Fruit fly (Drosophila melanogaster) whole organism, embryonic: ENCODE results near the gene CheA75a.

Experiments used
- CG10209 ChIP-seq: fragments of 200-800 bp; sonication (Bioruptor generic); optimal IDR thresholded peaks from 3 replicates; lab custom pipeline; 2017; ENCODE audit warnings: missing biosample characterization, mild to moderate bottlenecking, missing genetic modification characterization, missing genetic modification reagents
- CG1024 ChIP-seq: fragments of 200-800 bp; sonication (Bioruptor generic); IDR thresholded peaks from 2 replicates; pipeline ENCODE4 v1.3.6; 2022; ENCODE audit warnings: missing biosample characterization, missing genetic modification characterization
- CG10979 ChIP-seq: fragments of 200-800 bp; sonication (Bioruptor generic); optimal IDR thresholded peaks from 2 replicates; lab custom pipeline; 2018; ENCODE audit warnings: missing biosample characterization, mild to moderate bottlenecking, missing genetic modification characterization, moderate library complexity
- CG11247 ChIP-seq: fragments of 200-800 bp; sonication (Bioruptor generic); IDR thresholded peaks from 2 replicates; pipeline ENCODE4 v1.3.6; 2022; ENCODE audit warnings: missing biosample characterization, missing genetic modification characterization
- CG12104 ChIP-seq: fragments of 200-800 bp; sonication (Bioruptor generic); optimal IDR thresholded peaks from 3 replicates; lab custom pipeline; 2016; ENCODE audit warnings: missing biosample characterization, missing genetic modification characterization
- CG15696 ChIP-seq: fragments of 200-800 bp; sonication (Bioruptor generic); optimal IDR thresholded peaks from 2 replicates; lab custom pipeline; 2019; ENCODE audit warnings: missing biosample characterization, mild to moderate bottlenecking, missing genetic modification characterization, moderate library complexity
- CG1603 ChIP-seq: fragments of 200-800 bp; sonication (Bioruptor generic); optimal IDR thresholded peaks from 2 replicates; lab custom pipeline; 2019; ENCODE audit warnings: missing biosample characterization, mild to moderate bottlenecking, missing genetic modification characterization, moderate library complexity
- CG17568 ChIP-seq: fragments of 200-800 bp; sonication (Bioruptor generic); optimal IDR thresholded peaks from 2 replicates; lab custom pipeline; 2018; ENCODE audit warnings: missing biosample characterization, mild to moderate bottlenecking, missing genetic modification characterization, moderate library complexity
- CG17829 ChIP-seq: fragments of 200-800 bp; optimal IDR thresholded peaks from 2 replicates; lab custom pipeline; 2019; ENCODE audit warnings: missing biosample characterization, mild to moderate bottlenecking, missing genetic modification characterization, moderate library complexity
- CG17912 ChIP-seq: fragments of 200-800 bp; sonication (Bioruptor generic); optimal IDR thresholded peaks from 2 replicates; lab custom pipeline; 2018; ENCODE audit warnings: missing biosample characterization, mild to moderate bottlenecking, missing genetic modification characterization
- CG2199 ChIP-seq: fragments of 200-800 bp; sonication (Bioruptor generic); IDR thresholded peaks from 3 replicates; pipeline ENCODE4 v1.3.6; 2022; ENCODE audit warnings: missing biosample characterization, missing genetic modification characterization
- CG2678 ChIP-seq: fragments of 200-800 bp; sonication (Bioruptor generic); optimal IDR thresholded peaks from 3 replicates; lab custom pipeline; 2019; ENCODE audit warnings: missing biosample characterization, mild to moderate bottlenecking, missing genetic modification characterization, moderate library complexity
- CG2889 ChIP-seq: fragments of 200-800 bp; sonication (Bioruptor generic); IDR thresholded peaks from 3 replicates; pipeline ENCODE4 v1.3.6; 2022; ENCODE audit warnings: missing biosample characterization, missing genetic modification characterization
- CG31224 ChIP-seq: fragments of 200-800 bp; sonication (Bioruptor generic); IDR thresholded peaks from 2 replicates; pipeline ENCODE4 v1.3.6; 2022; ENCODE audit warnings: missing biosample characterization, missing genetic modification characterization
- CG31441 ChIP-seq: fragments of 200-800 bp; sonication (Bioruptor generic); IDR thresholded peaks from 2 replicates; pipeline ENCODE4 v1.3.6; 2022; ENCODE audit warnings: missing biosample characterization, missing genetic modification characterization
- CG32772 ChIP-seq: fragments of 200-800 bp; sonication (Bioruptor generic); IDR thresholded peaks from 2 replicates; pipeline ENCODE4 v1.3.6; 2022; ENCODE audit warnings: missing biosample characterization, missing genetic modification characterization
- CG3407 ChIP-seq: fragments of 200-800 bp; sonication (Bioruptor generic); optimal IDR thresholded peaks from 2 replicates; lab custom pipeline; 2018; ENCODE audit warnings: missing biosample characterization, mild to moderate bottlenecking, missing genetic modification characterization
- CG4820 ChIP-seq: fragments of 200-800 bp; sonication (Bioruptor generic); optimal IDR thresholded peaks from 3 replicates; lab custom pipeline; 2016; ENCODE audit warnings: missing biosample characterization, missing genetic modification characterization
- CG6689 ChIP-seq: fragments of 200-800 bp; sonication (Bioruptor generic); IDR thresholded peaks from 2 replicates; pipeline ENCODE4 v1.3.6; 2022; ENCODE audit warnings: missing biosample characterization, missing genetic modification characterization
- CG7987 ChIP-seq: fragments of 200-800 bp; sonication (Bioruptor generic); optimal IDR thresholded peaks from 2 replicates; lab custom pipeline; 2018; ENCODE audit warnings: missing biosample characterization, mild to moderate bottlenecking, missing genetic modification characterization, moderate library complexity
- CG8388 ChIP-seq: fragments of 200-800 bp; sonication (Bioruptor generic); optimal IDR thresholded peaks from 2 replicates; lab custom pipeline; 2019; ENCODE audit warnings: missing biosample characterization, mild to moderate bottlenecking, missing genetic modification characterization, moderate library complexity
- Camta ChIP-seq: fragments of 200-800 bp; sonication (Bioruptor generic); optimal IDR thresholded peaks from 2 replicates; lab custom pipeline; 2016; ENCODE audit warnings: missing biosample characterization, missing genetic modification characterization
- Chrac-16 ChIP-seq: fragments of 200-800 bp; sonication (Bioruptor generic); optimal IDR thresholded peaks from 3 replicates; lab custom pipeline; 2016; ENCODE audit warnings: missing biosample characterization, missing genetic modification characterization
- Doc2 ChIP-seq: fragments of 200-800 bp; sonication (Bioruptor generic); IDR thresholded peaks from 2 replicates; pipeline ENCODE4 v1.3.6; 2022; ENCODE audit warnings: missing biosample characterization, missing genetic modification characterization
- Drgx ChIP-seq: fragments of 200-800 bp; sonication (Bioruptor generic); IDR thresholded peaks from 2 replicates; pipeline ENCODE4 v1.3.6; 2022; ENCODE audit warnings: missing biosample characterization, missing genetic modification characterization
- Hey ChIP-seq: fragments of 200-800 bp; sonication (Bioruptor generic); optimal IDR thresholded peaks from 3 replicates; lab custom pipeline; 2018; ENCODE audit warnings: missing biosample characterization, mild to moderate bottlenecking, missing genetic modification characterization
- Nf-YB ChIP-seq: fragments of 200-800 bp; sonication (Bioruptor generic); optimal IDR thresholded peaks from 3 replicates; lab custom pipeline; 2019; ENCODE audit warnings: missing biosample characterization, mild to moderate bottlenecking, missing genetic modification characterization, moderate library complexity
- Poxn ChIP-seq: fragments of 200-800 bp; sonication (Bioruptor generic); IDR thresholded peaks from 2 replicates; pipeline ENCODE4 v1.3.6; 2022; ENCODE audit warnings: missing biosample characterization, missing genetic modification characterization
- Sox100B ChIP-seq: fragments of 200-800 bp; sonication (Bioruptor generic); optimal IDR thresholded peaks from 3 replicates; lab custom pipeline; 2018; ENCODE audit warnings: missing biosample characterization, mild to moderate bottlenecking, missing genetic modification characterization
- Sox102F ChIP-seq: fragments of 200-800 bp; sonication (Bioruptor generic); optimal IDR thresholded peaks from 2 replicates; lab custom pipeline; 2018; ENCODE audit warnings: missing biosample characterization, mild to moderate bottlenecking, missing genetic modification characterization, moderate library complexity
- Xrp1 ChIP-seq: fragments of 200-800 bp; sonication (Bioruptor generic); IDR thresholded peaks from 2 replicates; pipeline ENCODE4 v1.3.6; 2022; ENCODE audit warnings: missing biosample characterization, missing genetic modification characterization
- ara ChIP-seq: fragments of 200-800 bp; sonication (Bioruptor generic); IDR thresholded peaks from 2 replicates; pipeline ENCODE4 v1.3.6; 2022; ENCODE audit warnings: missing biosample characterization, missing genetic modification characterization
- ash1 ChIP-seq: fragments of 200-800 bp; sonication (Bioruptor generic); optimal IDR thresholded peaks from 2 replicates; lab custom pipeline; 2018; ENCODE audit warnings: missing biosample characterization, mild to moderate bottlenecking, missing genetic modification characterization
- ato ChIP-seq: fragments of 200-800 bp; sonication (Bioruptor generic); IDR thresholded peaks from 2 replicates; pipeline ENCODE4 v1.3.6; 2022; ENCODE audit warnings: missing biosample characterization, missing genetic modification characterization; ENCODE audit not compliant: partially characterized antibody
- eyg ChIP-seq: fragments of 200-800 bp; sonication (Bioruptor generic); optimal IDR thresholded peaks from 3 replicates; lab custom pipeline; 2016; ENCODE audit warnings: missing biosample characterization, missing genetic modification characterization
- gem ChIP-seq: fragments of 200-800 bp; sonication (Bioruptor generic); optimal IDR thresholded peaks from 2 replicates; lab custom pipeline; 2019; ENCODE audit warnings: missing biosample characterization, mild to moderate bottlenecking, missing genetic modification characterization, moderate library complexity
- kah ChIP-seq: fragments of 200-800 bp; sonication (Bioruptor generic); optimal IDR thresholded peaks from 2 replicates; lab custom pipeline; 2018; ENCODE audit warnings: missing biosample characterization, mild to moderate bottlenecking, missing genetic modification characterization
- lbe ChIP-seq: fragments of 200-800 bp; sonication (Bioruptor generic); optimal IDR thresholded peaks from 2 replicates; lab custom pipeline; 2016; ENCODE audit warnings: missing biosample characterization, mild to moderate bottlenecking, missing genetic modification characterization
- lov ChIP-seq, 2 experiments: fragments of 200-800 bp in 1 of 2; fragments of >200 bp in 1 of 2; sonication (Bioruptor generic) in 1 of 2; IDR thresholded peaks in 1 of 2; optimal IDR thresholded peaks in 1 of 2; 2 replicates in 1 of 2; 3 replicates in 1 of 2; pipeline versions ENCODE4 v1.3.6 to Lab custom; 2017 to 2022; ENCODE audit warnings: missing biosample characterization in 1 of 2, missing genetic modification characterization in 1 of 2
- pan ChIP-seq, 4 experiments: fragments of >200 bp in 3 of 4; fragments of 200-800 bp in 1 of 4; sonication (Bioruptor generic) in 1 of 4; optimal IDR thresholded peaks in 3 of 4; IDR thresholded peaks in 1 of 4; 2 replicates each; pipeline versions ENCODE4 v1.3.6 to Lab custom; 2017 to 2022; ENCODE audit warnings: missing biosample characterization in 2 of 4, missing genetic modification characterization in 2 of 4, mixed read lengths in 1 of 4
- pnt ChIP-seq: fragments of 200-800 bp; sonication (Bioruptor generic); optimal IDR thresholded peaks from 3 replicates; lab custom pipeline; 2016; ENCODE audit warnings: missing biosample characterization, missing genetic modification characterization
- row ChIP-seq: fragments of 200-800 bp; sonication (Bioruptor generic); IDR thresholded peaks from 3 replicates; pipeline ENCODE4 v1.3.6; 2022; ENCODE audit warnings: missing biosample characterization, missing genetic modification characterization
- so ChIP-seq: fragments of 200-800 bp; sonication (Bioruptor generic); IDR thresholded peaks from 3 replicates; pipeline ENCODE4 v1.3.6; 2022; ENCODE audit warnings: missing biosample characterization, missing genetic modification characterization
- stwl ChIP-seq: fragments of 200-800 bp; sonication (Bioruptor generic); optimal IDR thresholded peaks from 3 replicates; lab custom pipeline; 2018; ENCODE audit warnings: missing biosample characterization, mild to moderate bottlenecking, missing genetic modification characterization, moderate library complexity
- tin ChIP-seq: fragments of 200-800 bp; sonication (Bioruptor generic); optimal IDR thresholded peaks from 3 replicates; lab custom pipeline; 2016; ENCODE audit warnings: missing biosample characterization, missing genetic modification characterization
- ttk ChIP-seq: fragments of 200-800 bp; sonication (Bioruptor generic); IDR thresholded peaks from 2 replicates; pipeline ENCODE4 v2.1.2; 2022; ENCODE audit warnings: missing biosample characterization, missing genetic modification characterization
- tx ChIP-seq: fragments of 200-800 bp; sonication (Bioruptor generic); optimal IDR thresholded peaks from 2 replicates; lab custom pipeline; 2016; ENCODE audit warnings: missing biosample characterization, missing genetic modification characterization
- unpg ChIP-seq: fragments of 200-800 bp; sonication (Bioruptor generic); optimal IDR thresholded peaks from 3 replicates; lab custom pipeline; 2018; ENCODE audit warnings: missing biosample characterization, mild to moderate bottlenecking, missing genetic modification characterization, moderate library complexity
- vnd ChIP-seq: fragments of 200-800 bp; sonication (Bioruptor generic); IDR thresholded peaks from 3 replicates; pipeline ENCODE4 v1.3.6; 2022; ENCODE audit warnings: missing biosample characterization, missing genetic modification characterization; ENCODE audit not compliant: partially characterized antibody
- zen ChIP-seq: fragments of 200-800 bp; sonication (Bioruptor generic); optimal IDR thresholded peaks from 3 replicates; lab custom pipeline; 2018; ENCODE audit warnings: missing biosample characterization, mild to moderate bottlenecking, missing genetic modification characterization, moderate library complexity

The CheA75a gene

DNA sequence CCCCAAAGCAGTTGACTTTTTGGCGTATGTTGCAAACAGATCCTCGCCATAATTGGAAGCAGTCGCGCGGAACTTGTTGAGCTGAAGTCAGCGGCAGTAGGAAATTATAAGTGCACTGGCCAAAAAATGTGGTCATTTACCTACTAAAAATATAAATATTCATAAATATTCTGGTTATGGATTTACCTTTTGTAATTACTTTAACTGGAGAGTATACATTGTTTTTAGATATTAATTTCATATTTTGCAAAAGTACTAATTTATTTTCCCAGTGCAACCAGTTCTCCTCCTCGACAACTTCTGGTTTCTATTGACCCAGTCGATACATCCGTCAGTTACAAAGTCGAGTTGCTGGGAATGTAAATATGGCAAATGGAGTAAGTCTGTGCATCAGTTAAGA lies 28.5 kb upstream of the CheA75a start (continued):
- TF ChIP-seq ash1 (GFP tag; lab: Kevin White, UChicago) (no peak), pan (optimal IDR thresholded peaks at IDR 0.05; lab: Kevin White, UChicago) (no peak), pan (GFP tag; optimal IDR thresholded peaks at IDR 0.05 in 1 of 2, IDR thresholded peaks at IDR 0.05 in 1 of 2) (no peak), CG1603 (tag; lab: Kevin White, UChicago) (peak; percentile 42), CG31441 (GFP tag; lab: Robert Waterston, UW) (peak; percentile 39; the same call in 1 of the 2 replicates), CG12104 (no peak), kah (GFP tag; lab: Kevin White, UChicago) (no peak), CG6689 (GFP tag; lab: Robert Waterston, UW) (peak; percentile 53), CG17912 (no peak), CG7987 (GFP tag; lab: Kevin White, UChicago) (no peak), Xrp1 (peak; percentile 59; the same call in 1 of the 2 replicates), ara (peak; percentile 59; the same call in 1 of the 2 replicates), pnt (no peak), CG2199 (0 out of 3 replicates have a peak, but pooled peaks have one; percentile 32), CG2889 (GFP tag; lab: Robert Waterston, UW) (no peak), CG3407 (GFP tag; lab: Kevin White, UChicago) (peak; percentile 7), CG2678 (tag; lab: Kevin White, UChicago) (peak; percentile 25), Sox100B (GFP tag; lab: Kevin White, UChicago) (peak; percentile 12), CG8388 (GFP tag; lab: Kevin White, UChicago) (peak; percentile 51), vnd (GFP tag; lab: Robert Waterston, UW) (no peak), CG10209 (GFP tag; lab: Kevin White, UChicago) (peak; percentile 28), Hey (tag; lab: Kevin White, UChicago) (no peak), CG31224 (GFP tag; lab: Robert Waterston, UW) (no peak), gem (peak; percentile 68), Sox102F (GFP tag; lab: Kevin White, UChicago) (peak; percentile 56), unpg (GFP tag; lab: Kevin White, UChicago) (peak; percentile 50), stwl (tag; lab: Kevin White, UChicago) (peak; percentile 11), CG4820 (peak; percentile 30), Drgx (peak; percentile 90), Chrac-16 (GFP tag; lab: Kevin White, UChicago) (peak; percentile 46), eyg (GFP tag; lab: Kevin White, UChicago) (no peak), CG17568 (no peak), zen (tag; lab: Kevin White, UChicago) (peak; percentile 68), tin (GFP tag; lab: Kevin White, UChicago) (peak; percentile 20), Nf-YB (GFP tag; lab: Kevin White, UChicago) (peak; percentile 3), CG32772 (0 out of 2 replicates have a peak, but pooled peaks have one; percentile 29), CG11247 (GFP tag; lab: Robert Waterston, UW) (no peak), CG1024 (GFP tag; lab: Robert Waterston, UW) (no peak), CG15696 (tag; lab: Kevin White, UChicago) (peak; percentile 58), Poxn (GFP tag; lab: Robert Waterston, UW) (no peak), CG10979 (peak; percentile 73), lbe (peak; percentile 27), tx (GFP tag; lab: Kevin White, UChicago) (no peak), lov (optimal IDR thresholded peaks at IDR 0.05; lab: Kevin White, UChicago) (no peak), lov (GFP tag; IDR thresholded peaks at IDR 0.05; lab: Robert Waterston, UW) (no peak), CG17829 (tag; lab: Kevin White, UChicago) (peak; percentile 54), ato (GFP tag; lab: Robert Waterston, UW) (no peak), so (GFP tag; lab: Robert Waterston, UW) (no peak), ttk (GFP tag; lab: Robert Waterston, UW) (0 out of 2 replicates have a peak, but pooled peaks have one; percentile 43), Doc2 (no peak), Camta (GFP tag; lab: Kevin White, UChicago) (no peak), row (GFP tag; lab: Robert Waterston, UW) (peak; percentile 54; the same call in 2 of the 3 replicates)
